Fruit fly (Drosophila melanogaster) whole organism, embryonic: ENCODE data around the gene RhoGAP18B.

ENCODE experiments used
- Ada2b ChIP-seq: fragments of 200-800 bp; sonication (Bioruptor generic); IDR thresholded peaks from 2 replicates; pipeline ENCODE4 v1.3.6; 2022; ENCODE audit warnings: missing biosample characterization, missing genetic modification characterization
- Aef1 ChIP-seq: fragments of 200-800 bp; sonication (Bioruptor generic); IDR thresholded peaks from 3 replicates; pipeline ENCODE4 v1.3.6; 2022; ENCODE audit warnings: missing biosample characterization, missing genetic modification characterization
- BEAF-32 ChIP-seq: fragments of 200-800 bp; sonication (Bioruptor generic); optimal IDR thresholded peaks from 3 replicates; lab custom pipeline; 2017; ENCODE audit warnings: missing biosample characterization, missing genetic modification characterization, mild to moderate bottlenecking, moderate library complexity, missing genetic modification reagents
- CG10565 ChIP-seq: fragments of 200-800 bp; sonication (Bioruptor generic); optimal IDR thresholded peaks from 3 replicates; lab custom pipeline; 2016; ENCODE audit warnings: missing biosample characterization, mild to moderate bottlenecking, missing genetic modification characterization
- CG11247 ChIP-seq: fragments of 200-800 bp; sonication (Bioruptor generic); IDR thresholded peaks from 2 replicates; pipeline ENCODE4 v1.3.6; 2022; ENCODE audit warnings: missing biosample characterization, missing genetic modification characterization
- CG11560 ChIP-seq: fragments of 200-800 bp; sonication (Bioruptor generic); IDR thresholded peaks from 3 replicates; pipeline ENCODE4 v1.3.6; 2022; ENCODE audit warnings: missing biosample characterization, missing genetic modification characterization
- CG13624 ChIP-seq: fragments of 200-800 bp; sonication (Bioruptor generic); optimal IDR thresholded peaks from 2 replicates; lab custom pipeline; 2016; ENCODE audit warnings: missing biosample characterization, missing genetic modification characterization
- CG1603 ChIP-seq: fragments of 200-800 bp; sonication (Bioruptor generic); optimal IDR thresholded peaks from 2 replicates; lab custom pipeline; 2019; ENCODE audit warnings: missing biosample characterization, mild to moderate bottlenecking, missing genetic modification characterization, moderate library complexity
- CG16863 ChIP-seq: fragments of 200-800 bp; sonication (Bioruptor generic); optimal IDR thresholded peaks from 3 replicates; lab custom pipeline; 2016; ENCODE audit warnings: missing biosample characterization, missing genetic modification characterization
- CG17612 ChIP-seq: fragments of 200-800 bp; sonication (Bioruptor generic); IDR thresholded peaks from 2 replicates; pipeline ENCODE4 v1.3.6; 2022; ENCODE audit warnings: missing biosample characterization, missing genetic modification characterization
- CG18599 ChIP-seq: fragments of 200-800 bp; sonication (Bioruptor generic); optimal IDR thresholded peaks from 3 replicates; lab custom pipeline; 2017; ENCODE audit warnings: missing biosample characterization, missing genetic modification characterization, mild to moderate bottlenecking, moderate library complexity, missing genetic modification reagents
- CG2120 ChIP-seq: fragments of 200-800 bp; sonication (Bioruptor generic); optimal IDR thresholded peaks from 3 replicates; lab custom pipeline; 2016; ENCODE audit warnings: missing biosample characterization, missing genetic modification characterization
- CG31224 ChIP-seq: fragments of 200-800 bp; sonication (Bioruptor generic); IDR thresholded peaks from 2 replicates; pipeline ENCODE4 v1.3.6; 2022; ENCODE audit warnings: missing biosample characterization, missing genetic modification characterization
- CG31365 ChIP-seq: fragments of 200-800 bp; sonication (Bioruptor generic); optimal IDR thresholded peaks from 2 replicates; lab custom pipeline; 2018; ENCODE audit warnings: missing biosample characterization, mild to moderate bottlenecking, missing genetic modification characterization
- CG3281 ChIP-seq: fragments of 200-800 bp; sonication (Bioruptor generic); optimal IDR thresholded peaks from 3 replicates; lab custom pipeline; 2017; ENCODE audit warnings: missing biosample characterization, mild to moderate bottlenecking, missing genetic modification characterization
- CG3995 ChIP-seq: fragments of 200-800 bp; sonication (Bioruptor generic); optimal IDR thresholded peaks from 3 replicates; lab custom pipeline; 2016; ENCODE audit warnings: missing biosample characterization, missing genetic modification characterization
- CG4360 ChIP-seq: fragments of 200-800 bp; sonication (Bioruptor generic); IDR thresholded peaks from 2 replicates; pipeline ENCODE4 v1.3.6; 2022; ENCODE audit warnings: missing biosample characterization, missing genetic modification characterization
- CG4707 ChIP-seq: fragments of 200-800 bp; sonication (Bioruptor generic); optimal IDR thresholded peaks from 2 replicates; lab custom pipeline; 2018; ENCODE audit warnings: missing biosample characterization, mild to moderate bottlenecking, missing genetic modification characterization, moderate library complexity
- CG8281 ChIP-seq: fragments of 200-800 bp; sonication (Bioruptor generic); optimal IDR thresholded peaks from 2 replicates; lab custom pipeline; 2018; ENCODE audit warnings: missing biosample characterization, mild to moderate bottlenecking, missing genetic modification characterization, moderate library complexity
- CG8478 ChIP-seq: fragments of >200 bp; optimal IDR thresholded peaks from 2 replicates; lab custom pipeline; 2018
- CG9727 ChIP-seq: fragments of 200-800 bp; sonication (Bioruptor generic); optimal IDR thresholded peaks from 3 replicates; lab custom pipeline; 2017; ENCODE audit warnings: missing biosample characterization, mild to moderate bottlenecking, missing genetic modification characterization
- CHES-1-like ChIP-seq: fragments of 200-800 bp; sonication (Bioruptor generic); optimal IDR thresholded peaks from 2 replicates; lab custom pipeline; 2016; ENCODE audit warnings: missing biosample characterization, missing genetic modification characterization
- Dbx ChIP-seq: fragments of 200-800 bp; sonication (Bioruptor generic); IDR thresholded peaks from 3 replicates; pipeline ENCODE4 v1.3.6; 2022; ENCODE audit warnings: missing biosample characterization, missing genetic modification characterization
- Dip3 ChIP-seq: fragments of 200-800 bp; sonication (Bioruptor generic); optimal IDR thresholded peaks from 3 replicates; lab custom pipeline; 2016; ENCODE audit warnings: missing biosample characterization, missing genetic modification characterization
- Ets97D ChIP-seq: fragments of 200-800 bp; sonication (Bioruptor generic); optimal IDR thresholded peaks from 3 replicates; lab custom pipeline; 2016; ENCODE audit warnings: missing biosample characterization, missing genetic modification characterization
- Fer1 ChIP-seq: fragments of 200-800 bp; sonication (Bioruptor generic); optimal IDR thresholded peaks from 2 replicates; lab custom pipeline; 2017; ENCODE audit warnings: missing biosample characterization, mild to moderate bottlenecking, missing genetic modification characterization
- HmgD ChIP-seq: fragments of 200-800 bp; sonication (Bioruptor generic); optimal IDR thresholded peaks from 3 replicates; lab custom pipeline; 2016; ENCODE audit warnings: missing biosample characterization, missing genetic modification characterization
- Lpt ChIP-seq: fragments of >200 bp; optimal IDR thresholded peaks from 2 replicates; lab custom pipeline; 2018; ENCODE audit warnings: missing biosample characterization, missing genetic modification characterization
- Med ChIP-seq: fragments of 200-800 bp; sonication (Bioruptor generic); peaks from one replicate; lab custom pipeline; 2016; ENCODE audit warnings: missing biosample characterization, missing genetic modification characterization, mild to moderate bottlenecking, inconsistent platforms, moderate library complexity
- Rfx ChIP-seq: fragments of 200-800 bp; sonication (Bioruptor generic); IDR thresholded peaks from 2 replicates; pipeline ENCODE4 v1.3.6; 2022; ENCODE audit warnings: missing biosample characterization, missing genetic modification characterization
- Rx ChIP-seq: fragments of 200-800 bp; sonication (Bioruptor generic); IDR thresholded peaks from 2 replicates; pipeline ENCODE4 v1.3.6; 2022; ENCODE audit warnings: missing biosample characterization, missing genetic modification characterization
- Sin3A ChIP-seq: fragments of >200 bp; optimal IDR thresholded peaks from 2 replicates; lab custom pipeline; 2018
- Sry-δ ChIP-seq: fragments of 200-800 bp; sonication (Bioruptor generic); optimal IDR thresholded peaks from 2 replicates; lab custom pipeline; 2016; ENCODE audit warnings: missing biosample characterization, missing genetic modification characterization
- Trl ChIP-seq, 3 experiments: fragments of >200 bp in 2 of 3; fragments of 200-800 bp in 1 of 3; sonication (Bioruptor generic) in 1 of 3; optimal IDR thresholded peaks; 2 replicates in 1 of 3; 3 replicates in 2 of 3; lab custom pipeline; 2016 to 2017; ENCODE audit warnings: missing biosample characterization in 1 of 3, missing genetic modification characterization in 1 of 3
- Vsx1 ChIP-seq: fragments of 200-800 bp; sonication (Bioruptor generic); optimal IDR thresholded peaks from 2 replicates; lab custom pipeline; 2017; ENCODE audit warnings: missing biosample characterization, mild to moderate bottlenecking, missing genetic modification characterization, missing genetic modification reagents
- Xrp1 ChIP-seq: fragments of 200-800 bp; sonication (Bioruptor generic); IDR thresholded peaks from 2 replicates; pipeline ENCODE4 v1.3.6; 2022; ENCODE audit warnings: missing biosample characterization, missing genetic modification characterization
- ash1 ChIP-seq: fragments of 200-800 bp; sonication (Bioruptor generic); optimal IDR thresholded peaks from 2 replicates; lab custom pipeline; 2018; ENCODE audit warnings: missing biosample characterization, mild to moderate bottlenecking, missing genetic modification characterization
- cas ChIP-seq: fragments of 200-800 bp; sonication (Bioruptor generic); IDR thresholded peaks from 2 replicates; pipeline ENCODE4 v1.3.6; 2022; ENCODE audit warnings: missing biosample characterization, missing genetic modification characterization
- croc ChIP-seq: fragments of 200-800 bp; sonication (Bioruptor generic); conservative IDR thresholded peaks from 3 replicates; pipeline ENCODE4 v1.3.6; 2022; ENCODE audit warnings: missing biosample characterization, missing genetic modification characterization
- crol ChIP-seq: fragments of 200-800 bp; sonication (Bioruptor generic); IDR thresholded peaks from 2 replicates; pipeline ENCODE4 v1.3.6; 2022; ENCODE audit warnings: missing biosample characterization, missing genetic modification characterization
- disco-r ChIP-seq: fragments of 200-800 bp; sonication (Bioruptor generic); optimal IDR thresholded peaks from 2 replicates; lab custom pipeline; 2016; ENCODE audit warnings: missing biosample characterization, missing genetic modification characterization
- ems ChIP-seq: fragments of 200-800 bp; sonication (Bioruptor generic); optimal IDR thresholded peaks from 3 replicates; lab custom pipeline; 2016; ENCODE audit warnings: missing biosample characterization, missing genetic modification characterization
- gsb ChIP-seq: fragments of 200-800 bp; sonication (Bioruptor generic); IDR thresholded peaks from 2 replicates; pipeline ENCODE4 v1.3.6; 2022; ENCODE audit warnings: missing biosample characterization, missing genetic modification characterization
- ham ChIP-seq: fragments of 200-800 bp; sonication (Bioruptor generic); IDR thresholded peaks from 2 replicates; pipeline ENCODE4 v1.3.6; 2022; ENCODE audit warnings: missing biosample characterization, missing genetic modification characterization
- lmd ChIP-seq: fragments of 200-800 bp; sonication (Bioruptor generic); IDR thresholded peaks from 2 replicates; pipeline ENCODE4 v1.3.6; 2022; ENCODE audit warnings: missing biosample characterization, missing genetic modification characterization
- row ChIP-seq: fragments of 200-800 bp; sonication (Bioruptor generic); IDR thresholded peaks from 3 replicates; pipeline ENCODE4 v1.3.6; 2022; ENCODE audit warnings: missing biosample characterization, missing genetic modification characterization
- sc ChIP-seq, 3 experiments: fragments of >200 bp in 2 of 3; fragments of 200-800 bp in 1 of 3; sonication (Bioruptor generic) in 1 of 3; optimal IDR thresholded peaks; 2 replicates in 2 of 3; 3 replicates in 1 of 3; lab custom pipeline; 2017; ENCODE audit warnings: mild to moderate bottlenecking in 1 of 3, missing biosample characterization in 1 of 3, missing genetic modification characterization in 1 of 3, missing genetic modification reagents in 1 of 3
- unc-4 ChIP-seq: fragments of 200-800 bp; sonication (Bioruptor generic); IDR thresholded peaks from 2 replicates; pipeline ENCODE4 v1.3.6; 2022; ENCODE audit warnings: missing biosample characterization, missing genetic modification characterization; ENCODE audit not compliant: partially characterized antibody
- unpg ChIP-seq: fragments of 200-800 bp; sonication (Bioruptor generic); optimal IDR thresholded peaks from 3 replicates; lab custom pipeline; 2018; ENCODE audit warnings: missing biosample characterization, mild to moderate bottlenecking, missing genetic modification characterization, moderate library complexity
- usp ChIP-seq: fragments of >200 bp; optimal IDR thresholded peaks from 2 replicates; lab custom pipeline; 2017; ENCODE audit warnings: missing biosample characterization, missing genetic modification characterization
- wor ChIP-seq: fragments of 200-800 bp; sonication (Bioruptor generic); IDR thresholded peaks from 2 replicates; pipeline ENCODE4 v1.3.6; 2022; ENCODE audit warnings: missing biosample characterization, missing genetic modification characterization

Gene RhoGAP18B

dm6 chrX:19152570-19153287 lies 14.2 kb downstream of the RhoGAP18B start (continued):
- no peak for TF ChIP-seq unc-4 (GFP tag; lab: Robert Waterston, UW)
- TF ChIP-seq CG11560 (tag; lab: Robert Waterston, UW): no peak
- no peak for TF ChIP-seq CG10565
- TF ChIP-seq CG8478: no peak
- TF ChIP-seq disco-r: no peak
- TF ChIP-seq CG2120: no peak
- peak; percentile 4; the same call in 1 of the 2 replicates for TF ChIP-seq Rfx
- no peak for TF ChIP-seq Sry-δ (GFP tag; lab: Kevin White, UChicago)
- TF ChIP-seq row (GFP tag; lab: Robert Waterston, UW): peak; percentile 61
- TF ChIP-seq gsb: no peak
- TF ChIP-seq CG17612 (GFP tag; lab: Robert Waterston, UW): no peak
- TF ChIP-seq CHES-1-like (GFP tag; lab: Kevin White, UChicago): no peak
- no peak; the same call in 2 of the 3 replicates for TF ChIP-seq Aef1 (GFP tag; lab: Robert Waterston, UW)
- TF ChIP-seq HmgD (GFP tag; lab: Kevin White, UChicago): no peak
- no peak for TF ChIP-seq usp (GFP tag; lab: Kevin White, UChicago)
- TF ChIP-seq sc (optimal IDR thresholded peaks at IDR 0.05; lab: Kevin White, UChicago): no peak
- TF ChIP-seq sc (GFP tag; optimal IDR thresholded peaks at IDR 0.05; lab: Kevin White, UChicago): peak; percentile 41
- no peak for TF ChIP-seq CG4707
- TF ChIP-seq Vsx1 (GFP tag; lab: Kevin White, UChicago): peak; percentile 25
- no peak for TF ChIP-seq crol (GFP tag; lab: Robert Waterston, UW)
- TF ChIP-seq lmd (GFP tag; lab: Robert Waterston, UW): peak; percentile 50; the same call in 1 of the 2 replicates
- TF ChIP-seq CG9727: peak; percentile 73
- TF ChIP-seq croc: no peak; the same call in 1 of the 3 replicates
- no peak for TF ChIP-seq ems (GFP tag; lab: Kevin White, UChicago)
- TF ChIP-seq Ets97D: no peak
- TF ChIP-seq wor: peak; percentile 27; the same call in 1 of the 2 replicates
- no peak for TF ChIP-seq CG31224 (GFP tag; lab: Robert Waterston, UW)
- peak; percentile 67 for TF ChIP-seq Xrp1 (GFP tag; lab: Robert Waterston, UW)
- peak; percentile 34 for TF ChIP-seq CG18599 (GFP tag; lab: Kevin White, UChicago)
- no peak for TF ChIP-seq Lpt (GFP tag; lab: Kevin White, UChicago)
- TF ChIP-seq Rx (GFP tag; lab: Robert Waterston, UW): no peak
- peak; percentile 68 for TF ChIP-seq unpg (GFP tag; lab: Kevin White, UChicago)
- no peak for TF ChIP-seq cas (GFP tag; lab: Robert Waterston, UW)
- peak; percentile 91 for TF ChIP-seq CG4360 (GFP tag; lab: Robert Waterston, UW)
- no peak for TF ChIP-seq Dbx (GFP tag; lab: Robert Waterston, UW)
- peak; percentile 22 for TF ChIP-seq Fer1 (GFP tag; lab: Kevin White, UChicago)
- TF ChIP-seq Ada2b (GFP tag; lab: Robert Waterston, UW): 0 out of 2 replicates have a peak, but pooled peaks have one; percentile 16
- TF ChIP-seq ash1: no peak
- TF ChIP-seq CG3281 (GFP tag; lab: Kevin White, UChicago): peak; percentile 62
- TF ChIP-seq CG13624: no peak
- no peak for TF ChIP-seq CG3995 (GFP tag; lab: Kevin White, UChicago)
- no peak for TF ChIP-seq Dip3 (GFP tag; lab: Kevin White, UChicago)
- peak; percentile 67 for TF ChIP-seq Med
- TF ChIP-seq CG1603 (tag; lab: Kevin White, UChicago): no peak
- no peak for TF ChIP-seq CG8281 (tag; lab: Kevin White, UChicago)
- no peak for TF ChIP-seq ham (GFP tag; lab: Robert Waterston, UW)
- TF ChIP-seq CG31365 (tag; lab: Kevin White, UChicago): no peak
- no peak for TF ChIP-seq Trl (optimal IDR thresholded peaks at IDR 0.05; lab: Kevin White, UChicago)
- TF ChIP-seq Trl (GFP tag; optimal IDR thresholded peaks at IDR 0.05; lab: Kevin White, UChicago): no peak
- no peak for TF ChIP-seq Sin3A (lab: Kevin White, UChicago)
- TF ChIP-seq BEAF-32 (GFP tag; lab: Kevin White, UChicago): no peak
- TF ChIP-seq CG11247 (GFP tag; lab: Robert Waterston, UW): 0 out of 2 replicates have a peak, but pooled peaks have one; percentile 19
- no peak for TF ChIP-seq CG16863 (GFP tag; lab: Kevin White, UChicago)
